Worm (Caenorhabditis elegans) whole organism, mixed stage, embryonic: ENCODE data around the gene prmt-5.

Experiments used
- ham-2 ChIP-seq: fragments of 200-800 bp; sonication (Bioruptor generic); optimal IDR thresholded peaks from 2 replicates; lab custom pipeline; 2018; ENCODE audit warnings: mild to moderate bottlenecking, missing genetic modification characterization, missing compliant biosample characterization
- lsy-2 ChIP-seq: fragments of 150-350 bp; optimal IDR thresholded peaks from 2 replicates; lab custom pipeline; 2014; ENCODE audit warnings: missing biosample characterization, missing genetic modification characterization
- nhr-28 ChIP-seq: fragments of 150-350 bp; optimal IDR thresholded peaks from 2 replicates; lab custom pipeline; 2014; ENCODE audit warnings: missing biosample characterization, missing genetic modification characterization
- nhr-76 ChIP-seq: sonication (generic microtip); optimal IDR thresholded peaks from 2 replicates; lab custom pipeline; 2017; ENCODE audit warnings: missing biosample characterization, missing genetic modification characterization
- snpc-4 ChIP-seq: fragments of 150-350 bp; optimal IDR thresholded peaks from 2 replicates; lab custom pipeline; 2014; ENCODE audit warnings: missing biosample characterization, missing genetic modification characterization
- unc-62 ChIP-seq: fragments of 150-350 bp; optimal IDR thresholded peaks from 2 replicates; lab custom pipeline; 2014; ENCODE audit warnings: missing biosample characterization, missing genetic modification reagents, missing genetic modification characterization

ce11 chrIII:5214162-5214561 is 16.2 kb upstream of the prmt-5 start:
- no peak for TF ChIP-seq unc-62 (GFP tag; lab: Kevin White, UChicago)
- TF ChIP-seq snpc-4, result no peak
- no peak for TF ChIP-seq ham-2 (GFP tag; lab: Kevin White, UChicago)
- TF ChIP-seq nhr-28 (tag; lab: Kevin White, UChicago), result no peak
- TF ChIP-seq nhr-76, result no peak
- no peak for TF ChIP-seq lsy-2
